Worm (Caenorhabditis elegans): ENCODE results near the gene syx-5.
A peak's percentile ranks its signal among the peaks of the same experiment; 100 is the strongest.

The syx-5 gene

ce11 chrV:11799252-11799822 lies 34.6 kb downstream of the syx-5 start (continued):
- TF ChIP-seq zag-1 (tag; optimal IDR thresholded peaks at IDR 0.05) (no peak), nhr-47 (tag; optimal IDR thresholded peaks at IDR 0.05) (peak; percentile 76), zip-4 (GFP tag; optimal IDR thresholded peaks at IDR 0.05) (no peak), nhr-71 (tag; optimal IDR thresholded peaks at IDR 0.05) (peak; percentile 93), mef-2 (tag; optimal IDR thresholded peaks at IDR 0.05) (no peak), fkh-4 (tag; optimal IDR thresholded peaks at IDR 0.05; ENCODE audit: borderline replicate concordance) (no peak), Y116A8C.19 (tag; optimal IDR thresholded peaks at IDR 0.05; ENCODE audit: borderline replicate concordance) (no peak), nhr-84 (tag; optimal IDR thresholded peaks at IDR 0.05) (no peak), alr-1 (tag; optimal IDR thresholded peaks at IDR 0.05; ENCODE audit: borderline replicate concordance) (no peak), mep-1 (tag; optimal IDR thresholded peaks at IDR 0.05) (no peak), ceh-63 (GFP tag; optimal IDR thresholded peaks at IDR 0.05) (no peak), unc-98 (GFP tag; IDR thresholded peaks at IDR 0.05) (no peak), tlp-1 (tag; optimal IDR thresholded peaks at IDR 0.05) (no peak), C16A3.4 (tag; optimal IDR thresholded peaks at IDR 0.05) (peak; percentile 46), ama-1 (optimal IDR thresholded peaks at IDR 0.05) (no peak), ceh-8 (GFP tag; optimal IDR thresholded peaks at IDR 0.05) (no peak), elt-2 (tag; optimal IDR thresholded peaks at IDR 0.05) (no peak), unc-130 (tag; optimal IDR thresholded peaks at IDR 0.05) (peak; percentile 49), tbx-2 (tag; optimal IDR thresholded peaks at IDR 0.05) (peak; percentile 78), unc-30 (tag; optimal IDR thresholded peaks at IDR 0.05) (no peak), lin-13 (GFP tag; optimal IDR thresholded peaks at IDR 0.05) (peak; percentile 41), lsy-2 (tag; optimal IDR thresholded peaks at IDR 0.05) (peak; percentile 21 to 53), lir-3 (tag; optimal IDR thresholded peaks at IDR 0.05; ENCODE audit: poor library complexity) (peak; percentile 41), vab-15 (tag; optimal IDR thresholded peaks at IDR 0.05) (peak; percentile 56), sox-4 (tag; optimal IDR thresholded peaks at IDR 0.05) (no peak), nhr-76 (tag; optimal IDR thresholded peaks at IDR 0.05) (no peak), nhr-19 (GFP tag; conservative IDR thresholded peaks at IDR 0.05) (peak; percentile 82), xbp-1 (tag; optimal IDR thresholded peaks at IDR 0.05) (peak; percentile 32), mab-9 (GFP tag; IDR thresholded peaks at IDR 0.05) (peak; percentile 58; the same call in 1 of the 2 replicates), lin-14 (GFP tag; optimal IDR thresholded peaks at IDR 0.05) (peak; percentile 89), pax-3 (tag; optimal IDR thresholded peaks at IDR 0.05) (no peak), nhr-77 (tag; optimal IDR thresholded peaks at IDR 0.05) (no peak), efl-3 (GFP tag; optimal IDR thresholded peaks at IDR 0.05) (no peak), nhr-90 (tag; optimal IDR thresholded peaks at IDR 0.05; ENCODE audit: poor library complexity) (peak; percentile 88), ceh-90 (tag; optimal IDR thresholded peaks at IDR 0.05) (no peak)

- TF ChIP-seq egl-13 (tag; optimal IDR thresholded peaks at IDR 0.05) (no peak), efl-1 (optimal IDR thresholded peaks at IDR 0.05) (no peak), efl-1 (GFP tag; optimal IDR thresholded peaks at IDR 0.05 in 1 of 2) (no peak), swsn-7 (tag; optimal IDR thresholded peaks at IDR 0.05) (no peak), skn-1 (tag; optimal IDR thresholded peaks at IDR 0.05) (no peak), ceh-8 (GFP tag; optimal IDR thresholded peaks at IDR 0.05) (no peak), F16B12.6 (tag; optimal IDR thresholded peaks at IDR 0.05) (no peak), nhr-71 (tag; optimal IDR thresholded peaks at IDR 0.05) (peak; percentile 34), elt-3 (tag; optimal IDR thresholded peaks at IDR 0.05) (peak in 2 of 6 experiments; percentile 9 to 36), grh-1 (GFP tag; IDR thresholded peaks at IDR 0.05) (peak; percentile 24; the same call in 1 of the 2 replicates), nhr-85 (tag) (peak; percentile 76), lsy-2 (tag; optimal IDR thresholded peaks at IDR 0.05) (peak in 1 of 2 experiments; percentile 11), nhr-20 (tag; optimal IDR thresholded peaks at IDR 0.05) (peak; percentile 78), mab-9 (GFP tag; IDR thresholded peaks at IDR 0.05) (no peak), nhr-19 (GFP tag; conservative IDR thresholded peaks at IDR 0.05) (peak; percentile 26), pqm-1 (tag; optimal IDR thresholded peaks at IDR 0.05) (no peak), tbx-2 (tag; optimal IDR thresholded peaks at IDR 0.05) (peak; percentile 21), ztf-4 (tag; optimal IDR thresholded peaks at IDR 0.05) (no peak)
These were observed 35.8 kb downstream of the syx-5 start for ce11 chrV:11800486-11800885.

Measured in whole organism, L1 larva.